Worm (Caenorhabditis elegans) whole organism, young adult: ENCODE measurements around the gene F42A8.1.

Experiments used
- ama-1 ChIP-seq, 3 experiments: fragments of 150-350 bp in 1 of 3; sonication (generic microtip) in 2 of 3; optimal IDR thresholded peaks; 2 replicates each; lab custom pipeline; 2014 to 2018; ENCODE audit warnings: missing biosample characterization in 2 of 3, missing genetic modification characterization in 2 of 3, missing genetic modification reagents in 2 of 3
- aptf-3 ChIP-seq: fragments of 200-800 bp; sonication (Bioruptor generic); IDR thresholded peaks from 2 replicates; pipeline ENCODE4 v1.3.6; 2022; ENCODE audit warnings: missing genetic modification characterization, missing compliant biosample characterization
- hsf-1 ChIP-seq: fragments of 200-800 bp; sonication (Bioruptor generic); IDR thresholded peaks from 2 replicates; pipeline ENCODE4 v1.3.6; 2022; ENCODE audit warnings: missing genetic modification reagents, missing genetic modification characterization, missing compliant biosample characterization
- mcd-1 ChIP-seq: fragments of 200-800 bp; sonication (Bioruptor generic); IDR thresholded peaks from 2 replicates; pipeline ENCODE4 v1.3.6; 2022; ENCODE audit warnings: missing genetic modification reagents, missing genetic modification characterization, missing compliant biosample characterization
- nfya-1 ChIP-seq: sonication (generic microtip); optimal IDR thresholded peaks from 2 replicates; lab custom pipeline; 2017; ENCODE audit warnings: antibody characterized with exemption, missing compliant biosample characterization, missing genetic modification characterization, borderline replicate concordance; ENCODE audit not compliant: insufficient read depth
- nhr-27 ChIP-seq: fragments of 200-800 bp; sonication (Bioruptor generic); optimal IDR thresholded peaks from 2 replicates; lab custom pipeline; 2018; ENCODE audit warnings: mild to moderate bottlenecking, missing genetic modification characterization, moderate library complexity, missing compliant biosample characterization
- pbrm-1 ChIP-seq: fragments of 200-800 bp; sonication (Bioruptor generic); IDR thresholded peaks from 2 replicates; pipeline ENCODE4 v1.3.6; 2022; ENCODE audit warnings: missing genetic modification reagents, missing genetic modification characterization, missing compliant biosample characterization
- sea-2 ChIP-seq: fragments of 200-800 bp; sonication (Bioruptor generic); IDR thresholded peaks from 2 replicates; pipeline ENCODE4 v1.3.6; 2022; ENCODE audit warnings: missing genetic modification characterization, missing compliant biosample characterization
- unc-62 ChIP-seq: fragments of 150-350 bp; optimal IDR thresholded peaks from 2 replicates; lab custom pipeline; 2014; ENCODE audit warnings: missing biosample characterization, missing genetic modification reagents, missing genetic modification characterization
- ztf-3 ChIP-seq: fragments of 200-800 bp; sonication (Bioruptor generic); optimal IDR thresholded peaks from 2 replicates; lab custom pipeline; 2018; ENCODE audit warnings: mild to moderate bottlenecking, missing genetic modification characterization, missing compliant biosample characterization

DNA sequence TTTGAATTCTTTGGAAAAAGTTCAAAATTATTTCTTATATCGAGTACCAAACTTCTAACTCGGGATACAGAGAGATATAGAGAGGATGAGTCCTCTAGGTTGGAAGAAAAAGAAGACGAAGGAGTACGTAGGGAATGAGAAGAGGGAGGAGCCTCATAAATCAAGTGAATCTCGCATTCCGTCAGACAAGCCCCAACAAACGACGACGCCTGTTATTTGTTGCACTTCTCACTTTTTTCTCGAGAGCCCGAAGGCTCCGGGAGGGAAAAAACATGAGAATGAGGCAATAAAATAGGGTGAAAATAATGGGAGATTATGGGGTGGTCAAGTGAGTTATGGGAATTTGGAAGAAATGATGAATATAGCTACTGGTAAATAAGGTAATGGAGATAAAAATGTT is 46.7 kb downstream of the F42A8.1 start:
- TF ChIP-seq sea-2 (GFP tag; lab: Robert Waterston, UW) (no peak), ama-1 (optimal IDR thresholded peaks at IDR 0.05; lab: Kevin White, UChicago) (no peak), ama-1 (GFP tag; optimal IDR thresholded peaks at IDR 0.05; lab: Kevin White, UChicago) (no peak), aptf-3 (no peak), nhr-27 (tag; lab: Kevin White, UChicago) (no peak), unc-62 (GFP tag; lab: Kevin White, UChicago) (no peak), mcd-1 (GFP tag; lab: Robert Waterston, UW) (no peak), hsf-1 (GFP tag; lab: Robert Waterston, UW) (no peak), nfya-1 (tag; lab: Kevin White, UChicago) (no peak), ztf-3 (GFP tag; lab: Kevin White, UChicago) (no peak), pbrm-1 (GFP tag; lab: Robert Waterston, UW) (no peak)
